Worm (Caenorhabditis elegans) whole organism, L1 larva: ENCODE data around the gene kgb-2.

ENCODE experiments used
- C04F5.9 ChIP-seq: sonication (generic microtip); optimal IDR thresholded peaks from 2 replicates; lab custom pipeline; 2016; ENCODE audit warnings: missing genetic modification characterization, missing compliant biosample characterization
- C16A3.4 ChIP-seq: fragments of 150-350 bp; optimal IDR thresholded peaks from 2 replicates; lab custom pipeline; 2014; ENCODE audit warnings: missing biosample characterization, missing genetic modification characterization
- C34B4.2 ChIP-seq: sonication (generic microtip); optimal IDR thresholded peaks from 2 replicates; lab custom pipeline; 2017; ENCODE audit warnings: mild to moderate bottlenecking, missing genetic modification characterization, missing compliant biosample characterization
- F16B12.6 ChIP-seq: fragments of 150-350 bp; optimal IDR thresholded peaks from 2 replicates; lab custom pipeline; 2014; ENCODE audit warnings: missing biosample characterization, missing genetic modification characterization
- Y116A8C.19 ChIP-seq: sonication (generic microtip); optimal IDR thresholded peaks from 2 replicates; lab custom pipeline; 2016; ENCODE audit warnings: missing compliant biosample characterization, missing genetic modification characterization, borderline replicate concordance
- aha-1 ChIP-seq: fragments of 150-350 bp; optimal IDR thresholded peaks from 2 replicates; lab custom pipeline; 2014; ENCODE audit warnings: missing biosample characterization, missing genetic modification characterization
- ama-1 ChIP-seq: fragments of 150-350 bp; optimal IDR thresholded peaks from 2 replicates; lab custom pipeline; 2014
- ceh-63 ChIP-seq: fragments of 200-800 bp; sonication (Bioruptor generic); optimal IDR thresholded peaks from 2 replicates; lab custom pipeline; 2018; ENCODE audit warnings: mild to moderate bottlenecking, missing genetic modification characterization, missing compliant biosample characterization
- ceh-8 ChIP-seq: fragments of 200-800 bp; sonication (Bioruptor generic); optimal IDR thresholded peaks from 2 replicates; lab custom pipeline; 2018; ENCODE audit warnings: mild to moderate bottlenecking, missing genetic modification characterization, moderate library complexity, missing compliant biosample characterization
- ceh-90 ChIP-seq: sonication (generic microtip); optimal IDR thresholded peaks from 2 replicates; lab custom pipeline; 2016; ENCODE audit warnings: missing genetic modification characterization, missing compliant biosample characterization
- efl-1 ChIP-seq, 4 experiments: fragments of 150-350 bp; optimal IDR thresholded peaks in 3 of 4; peaks in 1 of 4; 1 replicate in 1 of 4; 2 replicates in 3 of 4; lab custom pipeline; 2014; ENCODE audit warnings: missing biosample characterization in 2 of 4, missing genetic modification characterization in 2 of 4, missing genetic modification reagents in 2 of 4
- efl-3 ChIP-seq: fragments of 200-800 bp; sonication (Bioruptor generic); optimal IDR thresholded peaks from 2 replicates; lab custom pipeline; 2018; ENCODE audit warnings: mild to moderate bottlenecking, missing genetic modification characterization, missing compliant biosample characterization
- egl-13 ChIP-seq: sonication (generic microtip); optimal IDR thresholded peaks from 2 replicates; lab custom pipeline; 2016; ENCODE audit warnings: missing genotype, missing genetic modification reagents, missing genetic modification characterization, missing compliant biosample characterization
- egl-27 ChIP-seq, 2 experiments: fragments of 150-350 bp in 1 of 2; sonication (generic microtip); optimal IDR thresholded peaks; 3 replicates each; lab custom pipeline; 2017 to 2018; ENCODE audit warnings: missing biosample characterization in 2 of 2, missing genetic modification characterization in 2 of 2, missing genetic modification reagents in 2 of 2
- ets-5 ChIP-seq: fragments of 200-800 bp; sonication (Bioruptor generic); IDR thresholded peaks from 2 replicates; pipeline ENCODE4 v1.3.6; 2022; ENCODE audit warnings: missing genetic modification characterization, missing compliant biosample characterization
- fkh-10 ChIP-seq: sonication (generic microtip); optimal IDR thresholded peaks from 2 replicates; lab custom pipeline; 2017; ENCODE audit warnings: missing biosample characterization, missing genetic modification reagents, missing genetic modification characterization
- fkh-8 ChIP-seq: sonication (generic microtip); optimal IDR thresholded peaks from 2 replicates; lab custom pipeline; 2016; ENCODE audit warnings: mild to moderate bottlenecking, missing genetic modification characterization, missing compliant biosample characterization
- hlh-17 ChIP-seq: fragments of 200-800 bp; sonication (Bioruptor generic); optimal IDR thresholded peaks from 2 replicates; lab custom pipeline; 2018; ENCODE audit warnings: missing genetic modification characterization, mild to moderate bottlenecking, missing compliant biosample characterization, moderate library complexity, borderline replicate concordance
- hlh-4 ChIP-seq: sonication (generic microtip); optimal IDR thresholded peaks from 2 replicates; lab custom pipeline; 2016; ENCODE audit warnings: mild to moderate bottlenecking, missing genetic modification characterization, missing compliant biosample characterization
- irx-1 ChIP-seq: sonication (generic microtip); optimal IDR thresholded peaks from 2 replicates; lab custom pipeline; 2016; ENCODE audit warnings: missing genetic modification characterization, missing compliant biosample characterization
- isw-1 ChIP-seq: fragments of 200-800 bp; sonication (Bioruptor generic); IDR thresholded peaks from 2 replicates; pipeline ENCODE4 v1.3.6; 2022; ENCODE audit warnings: missing genetic modification characterization, missing compliant biosample characterization
- lin-13 ChIP-seq: fragments of 150-350 bp; optimal IDR thresholded peaks from 2 replicates; lab custom pipeline; 2014; ENCODE audit warnings: missing biosample characterization, missing genetic modification reagents, missing genetic modification characterization
- lin-14 ChIP-seq: fragments of 200-800 bp; sonication (Bioruptor generic); optimal IDR thresholded peaks from 2 replicates; lab custom pipeline; 2018; ENCODE audit warnings: mild to moderate bottlenecking, missing genetic modification characterization, moderate library complexity, missing compliant biosample characterization
- lin-15B ChIP-seq: fragments of 150-350 bp; sonication (generic microtip); optimal IDR thresholded peaks from 3 replicates; lab custom pipeline; 2014; ENCODE audit warnings: missing biosample characterization, missing genetic modification characterization
- lin-35 ChIP-seq, 2 experiments: fragments of 150-350 bp; optimal IDR thresholded peaks; 2 replicates each; lab custom pipeline; 2014; ENCODE audit warnings: missing biosample characterization in 2 of 2, missing genetic modification characterization in 2 of 2, missing genetic modification reagents in 2 of 2
- lsy-2 ChIP-seq, 2 experiments: fragments of 150-350 bp; optimal IDR thresholded peaks; 2 replicates each; lab custom pipeline; 2014; ENCODE audit warnings: missing biosample characterization in 2 of 2, missing genetic modification characterization in 2 of 2
- mab-9 ChIP-seq: fragments of 200-800 bp; sonication (Bioruptor generic); IDR thresholded peaks from 2 replicates; pipeline ENCODE4 v1.3.6; 2022; ENCODE audit warnings: missing genetic modification reagents, missing genetic modification characterization, missing compliant biosample characterization
- mdl-1 ChIP-seq, 2 experiments: fragments of 150-350 bp; optimal IDR thresholded peaks; 2 replicates each; lab custom pipeline; 2014 to 2017; ENCODE audit warnings: missing biosample characterization in 2 of 2, missing genetic modification characterization in 2 of 2, inconsistent platforms in 1 of 2
- mef-2 ChIP-seq: fragments of 150-350 bp; optimal IDR thresholded peaks from 2 replicates; lab custom pipeline; 2014; ENCODE audit warnings: missing biosample characterization, missing genetic modification characterization
- mep-1 ChIP-seq: fragments of 150-350 bp; optimal IDR thresholded peaks from 2 replicates; lab custom pipeline; 2014; ENCODE audit warnings: missing biosample characterization, missing genetic modification characterization
- nhr-12 ChIP-seq: sonication (generic microtip); optimal IDR thresholded peaks from 2 replicates; lab custom pipeline; 2017; ENCODE audit warnings: missing biosample characterization, missing genetic modification characterization
- nhr-20 ChIP-seq: sonication (generic microtip); optimal IDR thresholded peaks from 2 replicates; lab custom pipeline; 2016; ENCODE audit warnings: mild to moderate bottlenecking, missing genetic modification characterization, missing compliant biosample characterization
- nhr-237 ChIP-seq: fragments of 150-350 bp; optimal IDR thresholded peaks from 2 replicates; lab custom pipeline; 2014; ENCODE audit warnings: missing biosample characterization, missing genetic modification characterization
- nhr-28 ChIP-seq: fragments of 150-350 bp; optimal IDR thresholded peaks from 2 replicates; lab custom pipeline; 2014; ENCODE audit warnings: missing biosample characterization, missing genetic modification characterization
- nhr-47 ChIP-seq: sonication (generic microtip); optimal IDR thresholded peaks from 2 replicates; lab custom pipeline; 2016; ENCODE audit warnings: mild to moderate bottlenecking, missing genetic modification characterization, moderate library complexity, missing compliant biosample characterization
- nhr-71 ChIP-seq: sonication (generic microtip); optimal IDR thresholded peaks from 2 replicates; lab custom pipeline; 2016; ENCODE audit warnings: mild to moderate bottlenecking, missing genetic modification characterization, moderate library complexity, missing compliant biosample characterization
- nhr-76 ChIP-seq: sonication (generic microtip); optimal IDR thresholded peaks from 2 replicates; lab custom pipeline; 2017; ENCODE audit warnings: missing biosample characterization, missing genetic modification characterization
- nhr-85 ChIP-seq: sonication (generic microtip); peaks from one replicate; lab custom pipeline; 2016; ENCODE audit warnings: missing genetic modification characterization, inconsistent platforms, missing compliant biosample characterization
- pag-3 ChIP-seq: sonication (generic microtip); optimal IDR thresholded peaks from 2 replicates; lab custom pipeline; 2017; ENCODE audit warnings: missing genetic modification characterization, mild to moderate bottlenecking, missing compliant biosample characterization, antibody characterized with exemption, borderline replicate concordance; ENCODE audit not compliant: insufficient read depth
- snpc-4 ChIP-seq: fragments of 150-350 bp; optimal IDR thresholded peaks from 2 replicates; lab custom pipeline; 2014; ENCODE audit warnings: missing biosample characterization, missing genetic modification characterization
- snu-23 ChIP-seq: sonication (generic microtip); optimal IDR thresholded peaks from 2 replicates; lab custom pipeline; 2016; ENCODE audit warnings: missing genetic modification characterization, missing compliant biosample characterization
- sptf-1 ChIP-seq: fragments of 150-350 bp; optimal IDR thresholded peaks from 2 replicates; lab custom pipeline; 2014; ENCODE audit warnings: missing biosample characterization, missing genetic modification characterization
- sup-37 ChIP-seq: fragments of 200-800 bp; sonication (Bioruptor generic); optimal IDR thresholded peaks from 2 replicates; lab custom pipeline; 2018; ENCODE audit warnings: mild to moderate bottlenecking, missing genetic modification characterization, missing compliant biosample characterization
- swsn-7 ChIP-seq: sonication (generic microtip); optimal IDR thresholded peaks from 2 replicates; lab custom pipeline; 2016; ENCODE audit warnings: missing genetic modification characterization, missing compliant biosample characterization
- tlp-1 ChIP-seq: fragments of 150-350 bp; optimal IDR thresholded peaks from 2 replicates; lab custom pipeline; 2014; ENCODE audit warnings: missing biosample characterization, missing genetic modification characterization
- unc-130 ChIP-seq: fragments of 150-350 bp; optimal IDR thresholded peaks from 2 replicates; lab custom pipeline; 2017; ENCODE audit warnings: missing biosample characterization, missing genetic modification characterization, inconsistent platforms
- unc-30 ChIP-seq: sonication (generic microtip); optimal IDR thresholded peaks from 2 replicates; lab custom pipeline; 2017; ENCODE audit warnings: missing biosample characterization, missing genetic modification characterization
- unc-86 ChIP-seq: sonication (generic microtip); optimal IDR thresholded peaks from 2 replicates; lab custom pipeline; 2016; ENCODE audit warnings: missing genetic modification characterization, missing compliant biosample characterization
- unc-98 ChIP-seq: fragments of 200-800 bp; sonication (Bioruptor generic); IDR thresholded peaks from 2 replicates; pipeline ENCODE4 v1.3.6; 2022; ENCODE audit warnings: missing genetic modification characterization, missing compliant biosample characterization
- xbp-1 ChIP-seq: sonication (generic microtip); optimal IDR thresholded peaks from 2 replicates; lab custom pipeline; 2016; ENCODE audit warnings: missing genetic modification characterization, missing compliant biosample characterization
- zip-4 ChIP-seq: fragments of 200-800 bp; sonication (Bioruptor generic); optimal IDR thresholded peaks from 2 replicates; lab custom pipeline; 2018; ENCODE audit warnings: mild to moderate bottlenecking, missing genetic modification characterization, moderate library complexity, missing compliant biosample characterization
- ztf-4 ChIP-seq: fragments of 150-350 bp; optimal IDR thresholded peaks from 2 replicates; lab custom pipeline; 2014; ENCODE audit warnings: missing biosample characterization, missing genetic modification characterization

The kgb-2 gene

ce11 chrIV:3654823-3655222 is 48.2 kb downstream of the kgb-2 start (continued):
- TF ChIP-seq ztf-4 (tag; lab: Kevin White, UChicago), result no peak
- TF ChIP-seq, all 84 proteins: peak for 4

- TF ChIP-seq egl-27 (tag; optimal IDR thresholded peaks at IDR 0.05; lab: Kevin White, UChicago) (no peak), xbp-1 (tag; lab: Kevin White, UChicago) (no peak), nhr-47 (tag; lab: Kevin White, UChicago) (no peak), nhr-85 (tag; lab: Kevin White, UChicago) (peak; percentile 4), mep-1 (peak; percentile 2), lin-13 (GFP tag; lab: Kevin White, UChicago) (no peak), C16A3.4 (tag; lab: Kevin White, UChicago) (no peak), pag-3 (tag; lab: Kevin White, UChicago) (no peak), nhr-28 (tag; lab: Kevin White, UChicago) (no peak), fkh-8 (tag; lab: Kevin White, UChicago) (no peak), lin-15B (tag; lab: Kevin White, UChicago) (no peak), mab-9 (GFP tag; lab: Robert Waterston, UW) (no peak), snpc-4 (tag; lab: Kevin White, UChicago) (no peak), mef-2 (tag; lab: Kevin White, UChicago) (peak; percentile 36), tlp-1 (tag; lab: Kevin White, UChicago) (no peak), nhr-20 (peak; percentile 40), egl-13 (tag; lab: Kevin White, UChicago) (no peak), nhr-71 (tag; lab: Kevin White, UChicago) (peak; percentile 83), Y116A8C.19 (tag; lab: Kevin White, UChicago) (no peak), zip-4 (no peak), hlh-4 (tag; lab: Kevin White, UChicago) (no peak), C34B4.2 (no peak), unc-130 (tag; lab: Kevin White, UChicago) (peak; percentile 15), sptf-1 (tag; lab: Kevin White, UChicago) (no peak), F16B12.6 (no peak), lsy-2 (tag; optimal IDR thresholded peaks at IDR 0.05; lab: Kevin White, UChicago) (peak; percentile 35 to 57), mdl-1 (tag; optimal IDR thresholded peaks at IDR 0.05; lab: Kevin White, UChicago) (no peak), ztf-4 (tag; lab: Kevin White, UChicago) (no peak), ama-1 (lab: Kevin White, UChicago) (no peak), nhr-237 (tag; lab: Kevin White, UChicago) (no peak), ets-5 (GFP tag; lab: Robert Waterston, UW) (no peak), lin-14 (GFP tag; lab: Kevin White, UChicago) (peak; percentile 67), nhr-76 (tag; lab: Kevin White, UChicago) (no peak), snu-23 (GFP tag; lab: Kevin White, UChicago) (peak; percentile 44), aha-1 (tag; lab: Kevin White, UChicago) (no peak), sup-37 (no peak), lin-35 (GFP tag; optimal IDR thresholded peaks at IDR 0.05; lab: Kevin White, UChicago) (no peak), swsn-7 (no peak), unc-86 (tag; lab: Kevin White, UChicago) (no peak), isw-1 (GFP tag; lab: Robert Waterston, UW) (no peak), C04F5.9 (tag; lab: Kevin White, UChicago) (no peak), hlh-17 (GFP tag; lab: Kevin White, UChicago) (no peak), efl-3 (GFP tag; lab: Kevin White, UChicago) (no peak), ceh-90 (tag; lab: Kevin White, UChicago) (no peak), fkh-10 (GFP tag; lab: Kevin White, UChicago) (no peak), irx-1 (no peak), efl-1 (optimal IDR thresholded peaks at IDR 0.05; lab: Kevin White, UChicago) (peak in 1 of 2 experiments; percentile 4), efl-1 (GFP tag; optimal IDR thresholded peaks at IDR 0.05 in 1 of 2; lab: Kevin White, UChicago) (no peak), nhr-12 (tag; lab: Kevin White, UChicago) (no peak), unc-98 (GFP tag; lab: Robert Waterston, UW) (peak; percentile 33; the same call in 1 of the 2 replicates), unc-30 (tag; lab: Kevin White, UChicago) (no peak), ceh-63 (GFP tag; lab: Kevin White, UChicago) (no peak), ceh-8 (GFP tag; lab: Kevin White, UChicago) (no peak)
Observed at ce11 chrIV:3655896-3656295, 49.3 kb downstream of the kgb-2 start.
